Fruit fly (Drosophila melanogaster) whole organism, embryonic: Measurements from ENCODE around the gene CG15773.

Experiments
- BEAF-32 ChIP-seq: fragments of 200-800 bp; sonication (Bioruptor generic); optimal IDR thresholded peaks from 3 replicates; lab custom pipeline; 2017; ENCODE audit warnings: missing biosample characterization, missing genetic modification characterization, mild to moderate bottlenecking, moderate library complexity, missing genetic modification reagents
- Blimp-1 ChIP-seq: fragments of 200-800 bp; sonication (Bioruptor generic); optimal IDR thresholded peaks from 3 replicates; lab custom pipeline; 2018; ENCODE audit warnings: missing biosample characterization, missing genetic modification characterization, mild to moderate bottlenecking, moderate library complexity, missing genetic modification reagents
- CG10147 ChIP-seq: fragments of 200-800 bp; sonication (Bioruptor generic); optimal IDR thresholded peaks from 2 replicates; lab custom pipeline; 2019; ENCODE audit warnings: missing biosample characterization, mild to moderate bottlenecking, missing genetic modification characterization, moderate library complexity
- CG10274 ChIP-seq: fragments of 200-800 bp; sonication (Bioruptor generic); optimal IDR thresholded peaks from 3 replicates; lab custom pipeline; 2017; ENCODE audit warnings: missing biosample characterization, mild to moderate bottlenecking, missing genetic modification characterization
- CG10431 ChIP-seq: fragments of 200-800 bp; sonication (Bioruptor generic); optimal IDR thresholded peaks from 3 replicates; lab custom pipeline; 2018; ENCODE audit warnings: missing biosample characterization, mild to moderate bottlenecking, missing genetic modification characterization
- CG10979 ChIP-seq: fragments of 200-800 bp; sonication (Bioruptor generic); optimal IDR thresholded peaks from 2 replicates; lab custom pipeline; 2018; ENCODE audit warnings: missing biosample characterization, mild to moderate bottlenecking, missing genetic modification characterization, moderate library complexity
- CG12219 ChIP-seq: fragments of 200-800 bp; sonication (Bioruptor generic); optimal IDR thresholded peaks from 3 replicates; lab custom pipeline; 2018; ENCODE audit warnings: missing biosample characterization, mild to moderate bottlenecking, missing genetic modification characterization
- CG13424 ChIP-seq: fragments of 200-800 bp; sonication (Bioruptor generic); optimal IDR thresholded peaks from 2 replicates; lab custom pipeline; 2019; ENCODE audit warnings: missing biosample characterization, mild to moderate bottlenecking, missing genetic modification characterization, moderate library complexity
- CG13894 ChIP-seq: fragments of 200-800 bp; sonication (Bioruptor generic); optimal IDR thresholded peaks from 3 replicates; lab custom pipeline; 2018; ENCODE audit warnings: missing biosample characterization, mild to moderate bottlenecking, missing genetic modification characterization, moderate library complexity
- CG14860 ChIP-seq: fragments of 200-800 bp; sonication (Bioruptor generic); IDR thresholded peaks from 3 replicates; pipeline ENCODE4 v1.3.6; 2022; ENCODE audit warnings: missing biosample characterization, missing genetic modification characterization; ENCODE audit not compliant: partially characterized antibody
- CG16813 ChIP-seq: fragments of 200-800 bp; sonication (Bioruptor generic); IDR thresholded peaks from 3 replicates; pipeline ENCODE4 v1.3.6; 2022; ENCODE audit warnings: missing biosample characterization, missing genetic modification characterization; ENCODE audit not compliant: partially characterized antibody
- CG17186 ChIP-seq: fragments of 200-800 bp; sonication (Bioruptor generic); optimal IDR thresholded peaks from 3 replicates; lab custom pipeline; 2017; ENCODE audit warnings: missing biosample characterization, missing genetic modification reagents, missing genetic modification characterization
- CG32532 ChIP-seq: fragments of 200-800 bp; sonication (Bioruptor generic); IDR thresholded peaks from 2 replicates; pipeline ENCODE4 v1.3.6; 2022; ENCODE audit warnings: missing biosample characterization, missing genetic modification characterization
- CG33213 ChIP-seq: fragments of 200-800 bp; sonication (Bioruptor generic); optimal IDR thresholded peaks from 3 replicates; lab custom pipeline; 2016; ENCODE audit warnings: missing biosample characterization, missing genetic modification characterization
- CG34224 ChIP-seq: fragments of 200-800 bp; sonication (Bioruptor generic); IDR thresholded peaks from 3 replicates; pipeline ENCODE4 v1.3.6; 2022; ENCODE audit warnings: missing biosample characterization, missing genetic modification characterization; ENCODE audit not compliant: partially characterized antibody
- CG3847 ChIP-seq: fragments of 200-800 bp; sonication (Bioruptor generic); IDR thresholded peaks from 2 replicates; pipeline ENCODE4 v1.3.6; 2022; ENCODE audit warnings: missing biosample characterization, missing genetic modification characterization
- CG4282 ChIP-seq: fragments of 200-800 bp; sonication (Bioruptor generic); optimal IDR thresholded peaks from 2 replicates; lab custom pipeline; 2016; ENCODE audit warnings: missing biosample characterization, missing genetic modification characterization
- CG6791 ChIP-seq: fragments of 200-800 bp; sonication (Bioruptor generic); IDR thresholded peaks from 3 replicates; pipeline ENCODE4 v1.3.6; 2022; ENCODE audit warnings: missing biosample characterization, missing genetic modification characterization; ENCODE audit not compliant: partially characterized antibody
- CG8478 ChIP-seq: fragments of >200 bp; optimal IDR thresholded peaks from 2 replicates; lab custom pipeline; 2018
- CG9817 ChIP-seq: fragments of 200-800 bp; sonication (Bioruptor generic); optimal IDR thresholded peaks from 2 replicates; lab custom pipeline; 2018; ENCODE audit warnings: missing biosample characterization, mild to moderate bottlenecking, missing genetic modification characterization, moderate library complexity
- Doc3 ChIP-seq: fragments of 200-800 bp; sonication (Bioruptor generic); IDR thresholded peaks from 3 replicates; pipeline ENCODE4 v1.3.6; 2022; ENCODE audit warnings: missing biosample characterization, missing genetic modification characterization; ENCODE audit not compliant: partially characterized antibody
- Dp ChIP-seq: fragments of 200-800 bp; sonication (Bioruptor generic); optimal IDR thresholded peaks from 2 replicates; lab custom pipeline; 2018; ENCODE audit warnings: missing biosample characterization, mild to moderate bottlenecking, missing genetic modification characterization, moderate library complexity
- Dref ChIP-seq: fragments of 200-800 bp; sonication (Bioruptor generic); IDR thresholded peaks from 2 replicates; pipeline ENCODE4 v1.3.6; 2022; ENCODE audit warnings: missing biosample characterization, missing genetic modification characterization
- H15 ChIP-seq: fragments of 200-800 bp; sonication (Bioruptor generic); IDR thresholded peaks from 3 replicates; pipeline ENCODE4 v1.3.6; 2022; ENCODE audit warnings: missing biosample characterization, missing genetic modification characterization
- HLH4C ChIP-seq: fragments of 200-800 bp; sonication (Bioruptor generic); IDR thresholded peaks from 3 replicates; pipeline ENCODE4 v1.3.6; 2022; ENCODE audit warnings: missing biosample characterization, missing genetic modification characterization; ENCODE audit not compliant: partially characterized antibody
- Lpt ChIP-seq: fragments of >200 bp; optimal IDR thresholded peaks from 2 replicates; lab custom pipeline; 2018; ENCODE audit warnings: missing biosample characterization, missing genetic modification characterization
- MTF-1 ChIP-seq: fragments of 200-800 bp; sonication (Bioruptor generic); optimal IDR thresholded peaks from 2 replicates; lab custom pipeline; 2018; ENCODE audit warnings: missing biosample characterization, mild to moderate bottlenecking, missing genetic modification characterization, borderline replicate concordance
- NC2α ChIP-seq: fragments of 200-800 bp; sonication (Bioruptor generic); optimal IDR thresholded peaks from 2 replicates; lab custom pipeline; 2016; ENCODE audit warnings: missing biosample characterization, missing genetic modification characterization
- NK7.1 ChIP-seq: fragments of 200-800 bp; sonication (Bioruptor generic); optimal IDR thresholded peaks from 3 replicates; lab custom pipeline; 2016; ENCODE audit warnings: missing biosample characterization, missing genetic modification characterization
- Opbp ChIP-seq: fragments of 200-800 bp; sonication (Bioruptor generic); IDR thresholded peaks from 3 replicates; pipeline ENCODE4 v1.3.6; 2022; ENCODE audit warnings: missing biosample characterization, missing genetic modification characterization; ENCODE audit not compliant: partially characterized antibody
- Scr ChIP-seq: fragments of 200-800 bp; sonication (Bioruptor generic); IDR thresholded peaks from 2 replicates; pipeline ENCODE4 v1.3.6; 2022; ENCODE audit warnings: missing biosample characterization, missing genetic modification characterization; ENCODE audit not compliant: partially characterized antibody
- Side ChIP-seq: fragments of 200-800 bp; sonication (Bioruptor generic); optimal IDR thresholded peaks from 2 replicates; lab custom pipeline; 2016; ENCODE audit warnings: missing biosample characterization, missing genetic modification characterization
- Six4 ChIP-seq: fragments of 200-800 bp; sonication (Bioruptor generic); optimal IDR thresholded peaks from 2 replicates; lab custom pipeline; 2016; ENCODE audit warnings: missing biosample characterization, missing genetic modification characterization
- amos ChIP-seq: fragments of 200-800 bp; sonication (Bioruptor generic); IDR thresholded peaks from 2 replicates; pipeline ENCODE4 v1.3.6; 2022; ENCODE audit warnings: missing biosample characterization, missing genetic modification characterization; ENCODE audit not compliant: partially characterized antibody
- ato ChIP-seq: fragments of 200-800 bp; sonication (Bioruptor generic); IDR thresholded peaks from 2 replicates; pipeline ENCODE4 v1.3.6; 2022; ENCODE audit warnings: missing biosample characterization, missing genetic modification characterization; ENCODE audit not compliant: partially characterized antibody
- btn ChIP-seq: fragments of 200-800 bp; sonication (Bioruptor generic); optimal IDR thresholded peaks from 2 replicates; lab custom pipeline; 2016; ENCODE audit warnings: missing biosample characterization, missing genetic modification characterization
- cg ChIP-seq: fragments of 200-800 bp; sonication (Bioruptor generic); optimal IDR thresholded peaks from 3 replicates; lab custom pipeline; 2019; ENCODE audit warnings: missing biosample characterization, mild to moderate bottlenecking, missing genetic modification characterization, moderate library complexity
- chinmo ChIP-seq: fragments of 200-800 bp; sonication (Bioruptor generic); IDR thresholded peaks from 4 replicates; pipeline ENCODE4 v1.3.6; 2022; ENCODE audit warnings: missing biosample characterization, missing genetic modification characterization; ENCODE audit not compliant: partially characterized antibody
- danr ChIP-seq: fragments of 200-800 bp; sonication (Bioruptor generic); IDR thresholded peaks from 2 replicates; pipeline ENCODE4 v1.3.6; 2022; ENCODE audit warnings: missing biosample characterization, missing genetic modification characterization
- dysf ChIP-seq: fragments of 200-800 bp; sonication (Bioruptor generic); IDR thresholded peaks from 3 replicates; pipeline ENCODE4 v1.3.6; 2022; ENCODE audit warnings: missing biosample characterization, missing genetic modification characterization
- hbn ChIP-seq: fragments of 200-800 bp; sonication (Bioruptor generic); IDR thresholded peaks from 2 replicates; pipeline ENCODE4 v1.3.6; 2022; ENCODE audit warnings: missing biosample characterization, missing genetic modification characterization; ENCODE audit not compliant: partially characterized antibody
- hth ChIP-seq: fragments of >200 bp; optimal IDR thresholded peaks from 2 replicates; lab custom pipeline; 2017; ENCODE audit warnings: inconsistent platforms
- jumu ChIP-seq: fragments of 200-800 bp; sonication (Bioruptor generic); optimal IDR thresholded peaks from 3 replicates; lab custom pipeline; 2016; ENCODE audit warnings: missing biosample characterization, missing genetic modification characterization
- row ChIP-seq: fragments of 200-800 bp; sonication (Bioruptor generic); IDR thresholded peaks from 3 replicates; pipeline ENCODE4 v1.3.6; 2022; ENCODE audit warnings: missing biosample characterization, missing genetic modification characterization
- slbo ChIP-seq: fragments of 200-800 bp; sonication (Bioruptor generic); IDR thresholded peaks from 2 replicates; pipeline ENCODE4 v1.3.6; 2022; ENCODE audit warnings: missing biosample characterization, missing genetic modification characterization
- vnd ChIP-seq: fragments of 200-800 bp; sonication (Bioruptor generic); IDR thresholded peaks from 3 replicates; pipeline ENCODE4 v1.3.6; 2022; ENCODE audit warnings: missing biosample characterization, missing genetic modification characterization; ENCODE audit not compliant: partially characterized antibody
- zen2 ChIP-seq: fragments of 200-800 bp; sonication (Bioruptor generic); IDR thresholded peaks from 3 replicates; pipeline ENCODE4 v1.3.6; 2022; ENCODE audit warnings: missing biosample characterization, missing genetic modification characterization; ENCODE audit not compliant: partially characterized antibody

CG15773 gene

dm6 chrX:5763443-5764000 is 31.0 kb downstream of the CG15773 start:
- TF ChIP-seq CG10979 (tag; lab: Kevin White, UChicago) (peak; percentile 17), Scr (GFP tag; lab: Robert Waterston, UW) (peak; percentile 18), CG33213 (GFP tag; lab: Kevin White, UChicago) (no peak), BEAF-32 (GFP tag; lab: Kevin White, UChicago) (peak; percentile 16), CG10147 (GFP tag; lab: Kevin White, UChicago) (peak; percentile 65), CG8478 (peak; percentile 61), Doc3 (0 out of 3 replicates have a peak, but pooled peaks have one; percentile 15), CG3847 (no peak), ato (no peak), hbn (GFP tag; lab: Robert Waterston, UW) (0 out of 2 replicates have a peak, but pooled peaks have one; percentile 19), HLH4C (peak; percentile 19; the same call in 1 of the 3 replicates), CG13894 (tag; lab: Kevin White, UChicago) (no peak), cg (GFP tag; lab: Kevin White, UChicago) (peak; percentile 92), vnd (GFP tag; lab: Robert Waterston, UW) (peak; percentile 26; the same call in 1 of the 3 replicates), Opbp (GFP tag; lab: Robert Waterston, UW) (peak; percentile 54; the same call in 1 of the 3 replicates), chinmo (GFP tag; lab: Robert Waterston, UW) (0 out of 4 replicates have a peak, but pooled peaks have one; percentile 47), Six4 (GFP tag; lab: Kevin White, UChicago) (no peak), CG13424 (tag; lab: Kevin White, UChicago) (no peak), CG10431 (GFP tag; lab: Kevin White, UChicago) (peak; percentile 94), CG34224 (GFP tag; lab: Robert Waterston, UW) (peak; percentile 18; the same call in 1 of the 3 replicates), Dref (GFP tag; lab: Robert Waterston, UW) (peak; percentile 55), Lpt (no peak), CG6791 (GFP tag; lab: Robert Waterston, UW) (peak; percentile 44; the same call in 1 of the 3 replicates), NK7.1 (GFP tag; lab: Kevin White, UChicago) (no peak), hth (lab: Kevin White, UChicago) (no peak), zen2 (GFP tag; lab: Robert Waterston, UW) (0 out of 3 replicates have a peak, but pooled peaks have one; percentile 15), CG16813 (peak; percentile 24; the same call in 1 of the 3 replicates), dysf (GFP tag; lab: Robert Waterston, UW) (no peak), H15 (no peak), amos (GFP tag; lab: Robert Waterston, UW) (peak; percentile 20; the same call in 1 of the 2 replicates), Blimp-1 (no peak), btn (GFP tag; lab: Kevin White, UChicago) (no peak), danr (GFP tag; lab: Robert Waterston, UW) (no peak)
- TF ChIP-seq, all 482 proteins: peak for 19

- TF ChIP-seq CG4282 (GFP tag; lab: Kevin White, UChicago) (peak; percentile 65), CG17186 (GFP tag; lab: Kevin White, UChicago) (peak; percentile 4), CG14860 (GFP tag; lab: Robert Waterston, UW) (peak; percentile 76), CG9817 (tag; lab: Kevin White, UChicago) (peak; percentile 47), Side (GFP tag; lab: Kevin White, UChicago) (peak; percentile 82), CG10274 (GFP tag; lab: Kevin White, UChicago) (peak; percentile 18), row (GFP tag; lab: Robert Waterston, UW) (peak; percentile 54), slbo (GFP tag; lab: Robert Waterston, UW) (peak; percentile 51; the same call in 1 of the 2 replicates), CG32532 (GFP tag; lab: Robert Waterston, UW) (peak; percentile 55), Dp (GFP tag; lab: Kevin White, UChicago) (peak; percentile 30), jumu (GFP tag; lab: Kevin White, UChicago) (peak; percentile 75), CG13894 (tag; lab: Kevin White, UChicago) (peak; percentile 90), NC2α (GFP tag; lab: Kevin White, UChicago) (peak; percentile 55), CG12219 (GFP tag; lab: Kevin White, UChicago) (peak; percentile 62), MTF-1 (GFP tag; lab: Kevin White, UChicago) (peak; percentile 93)
Measured at dm6 chrX:5764001-5764892, 31.7 kb downstream of the CG15773 start, which contains the start of the genes MAPk-Ak2 and CG42699. Gene MAPk-Ak2, minus strand, starts transcription at chrX:5764203. Gene CG42699, plus strand, starts transcription at chrX:5764553.
